Worm (Caenorhabditis elegans) whole organism, midembryonic: Measurements from ENCODE around the gene lgc-49.
A peak's percentile ranks its signal among the peaks of the same experiment; 100 is the strongest.

ENCODE experiments used
- T22C8.4 ChIP-seq: fragments of 200-800 bp; sonication (Bioruptor generic); IDR thresholded peaks from 2 replicates; pipeline ENCODE4 v1.3.6; 2022; ENCODE audit warnings: missing genetic modification characterization, missing compliant biosample characterization
- cog-1 ChIP-seq: sonication (generic microtip); optimal IDR thresholded peaks from 2 replicates; lab custom pipeline; 2016; ENCODE audit warnings: missing genetic modification characterization, missing compliant biosample characterization
- flt-1 ChIP-seq: fragments of 200-800 bp; sonication (Bioruptor generic); IDR thresholded peaks from 2 replicates; pipeline ENCODE4 v1.3.6; 2022; ENCODE audit warnings: missing genetic modification characterization, missing compliant biosample characterization
- klf-2 ChIP-seq: fragments of 200-800 bp; sonication (Bioruptor generic); conservative IDR thresholded peaks from 2 replicates; pipeline ENCODE4 v1.3.6; 2022; ENCODE audit warnings: missing genetic modification reagents, missing genetic modification characterization, missing compliant biosample characterization
- med-1 ChIP-seq: sonication (generic microtip); optimal IDR thresholded peaks from 2 replicates; lab custom pipeline; 2017; ENCODE audit warnings: missing genetic modification characterization, mild to moderate bottlenecking, missing compliant biosample characterization, antibody characterized with exemption, missing genetic modification reagents; ENCODE audit not compliant: insufficient read depth
- ref-1 ChIP-seq: fragments of 200-800 bp; sonication (Bioruptor generic); conservative IDR thresholded peaks from 2 replicates; pipeline ENCODE4 v1.3.6; 2022; ENCODE audit warnings: missing genetic modification reagents, missing genetic modification characterization, missing compliant biosample characterization
- tab-1 ChIP-seq: fragments of 200-800 bp; sonication (Bioruptor generic); IDR thresholded peaks from 2 replicates; pipeline ENCODE4 v1.3.6; 2022; ENCODE audit warnings: missing genetic modification characterization, missing compliant biosample characterization
- ztf-23 ChIP-seq: fragments of 200-800 bp; sonication (Bioruptor generic); IDR thresholded peaks from 2 replicates; pipeline ENCODE4 v1.3.6; 2022; ENCODE audit warnings: missing genetic modification reagents, missing genetic modification characterization, missing compliant biosample characterization
- ztf-29 ChIP-seq: fragments of 200-800 bp; sonication (Bioruptor generic); IDR thresholded peaks from 2 replicates; pipeline ENCODE4 v1.3.6; 2022; ENCODE audit warnings: missing genetic modification reagents, missing genetic modification characterization, missing compliant biosample characterization

lgc-49 gene

DNA sequence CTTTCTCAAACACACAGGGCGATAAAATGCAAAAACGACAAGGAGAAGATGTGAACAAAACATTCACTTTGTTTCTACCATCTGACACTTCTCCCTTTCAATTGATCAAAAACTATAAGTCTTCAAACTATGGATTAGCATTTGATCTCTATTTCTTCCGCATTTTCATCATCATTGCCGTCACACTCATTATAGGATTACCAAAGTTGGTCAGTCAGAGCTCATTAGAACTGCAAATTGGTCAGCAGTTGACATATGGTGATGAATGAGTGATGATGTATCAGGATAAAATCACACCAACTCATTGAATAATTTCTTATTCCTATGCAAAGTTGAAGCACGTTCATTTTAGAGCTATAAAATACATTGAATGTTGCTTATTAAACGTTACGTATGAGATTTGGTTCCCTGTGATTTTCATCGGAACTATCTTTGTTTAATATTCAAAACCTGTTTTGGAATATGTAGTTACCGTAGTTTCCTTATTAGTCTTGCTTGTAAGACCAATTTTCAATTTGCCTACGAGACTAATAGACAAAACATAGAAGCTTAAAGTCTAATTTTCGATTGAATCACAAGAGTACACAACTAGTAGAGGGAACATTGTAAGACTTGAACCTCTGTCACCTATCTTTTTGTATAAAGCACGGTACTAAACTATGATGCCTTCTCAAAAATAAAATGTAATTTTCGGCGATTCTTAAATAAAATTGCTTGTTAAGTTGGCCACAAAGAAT lies 18.5 kb downstream of the lgc-49 start:
- TF ChIP-seq klf-2 (GFP tag; lab: Robert Waterston, UW), result no peak
- no peak for TF ChIP-seq tab-1
- no peak for TF ChIP-seq T22C8.4 (GFP tag; lab: Robert Waterston, UW)
- TF ChIP-seq ztf-29, result no peak
- no peak for TF ChIP-seq flt-1 (GFP tag; lab: Robert Waterston, UW)
- no peak for TF ChIP-seq med-1
- TF ChIP-seq cog-1 (tag; lab: Kevin White, UChicago), result no peak
- TF ChIP-seq ztf-23 (GFP tag; lab: Robert Waterston, UW), result no peak
- no peak for TF ChIP-seq ref-1

DNA sequence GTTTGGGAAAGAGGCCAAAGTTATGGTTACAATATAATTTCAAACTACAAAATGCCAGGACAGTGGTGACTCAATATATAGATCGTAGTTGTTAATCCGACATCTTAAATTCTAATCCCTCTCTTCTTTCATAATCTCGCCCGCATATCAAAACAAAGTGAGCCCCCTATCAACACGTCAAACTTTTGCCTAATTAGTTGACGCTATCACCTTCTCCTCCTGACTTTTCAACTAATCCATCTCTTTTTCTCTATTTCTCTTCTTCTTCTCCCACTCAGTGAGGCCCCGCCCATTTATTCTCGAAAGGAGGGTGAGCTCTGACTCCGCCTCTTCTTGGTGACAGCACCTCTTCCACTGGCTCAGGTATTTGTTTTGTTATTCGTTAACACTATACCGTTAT lies 20.2 kb downstream of the lgc-49 start:
- TF ChIP-seq cog-1 (tag; lab: Kevin White, UChicago), result no peak
- TF ChIP-seq med-1, result no peak
- no peak for TF ChIP-seq ztf-29
- no peak for TF ChIP-seq T22C8.4 (GFP tag; lab: Robert Waterston, UW)
- TF ChIP-seq klf-2 (GFP tag; lab: Robert Waterston, UW), result no peak
- TF ChIP-seq tab-1, result no peak
- no peak for TF ChIP-seq ztf-23 (GFP tag; lab: Robert Waterston, UW)
- no peak for TF ChIP-seq flt-1 (GFP tag; lab: Robert Waterston, UW)

DNA sequence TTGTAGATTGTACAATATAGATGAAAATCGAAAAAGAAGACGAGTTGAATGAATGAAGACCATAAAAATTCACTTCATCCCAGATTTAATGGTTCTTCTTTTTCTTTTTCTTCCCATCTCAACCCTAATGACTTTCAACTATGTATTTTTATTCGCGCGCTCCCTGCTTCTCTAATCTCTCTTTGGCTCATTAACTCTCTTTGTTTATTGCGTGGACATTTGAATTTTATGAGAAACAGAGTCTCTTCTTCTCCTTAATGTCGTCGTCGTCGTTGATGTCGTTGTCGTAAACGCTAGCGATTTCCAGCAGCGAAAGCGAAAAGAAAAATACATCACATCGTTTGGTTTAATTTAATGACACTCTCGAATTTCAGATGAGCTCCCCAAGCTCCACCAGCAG lies 23.5 kb downstream of the lgc-49 start:
- TF ChIP-seq ztf-23 (GFP tag; lab: Robert Waterston, UW), result no peak

DNA sequence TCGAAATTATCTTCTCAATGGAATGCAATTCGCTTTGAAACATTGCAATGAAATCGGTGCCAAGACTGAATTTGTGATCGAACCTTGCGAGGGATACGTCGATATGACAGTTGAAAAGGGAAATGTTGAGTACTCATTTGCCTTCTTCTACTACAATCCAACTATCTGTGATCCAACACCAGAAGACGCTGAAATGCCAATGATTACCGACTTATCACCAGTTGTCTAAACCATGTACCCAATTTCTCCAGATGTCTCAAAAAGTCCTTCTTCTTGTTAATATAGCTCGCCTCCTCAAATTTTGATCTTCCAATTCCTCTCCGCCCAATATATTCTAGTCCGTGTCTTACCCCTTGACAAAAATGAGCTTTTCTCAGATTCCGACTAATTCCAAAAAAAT lies 25.1 kb downstream of the lgc-49 start:
- TF ChIP-seq cog-1 (tag; lab: Kevin White, UChicago) (no peak), T22C8.4 (GFP tag; lab: Robert Waterston, UW) (no peak), tab-1 (no peak), flt-1 (GFP tag; lab: Robert Waterston, UW) (no peak), ref-1 (no peak), ztf-23 (GFP tag; lab: Robert Waterston, UW) (no peak), klf-2 (GFP tag; lab: Robert Waterston, UW) (no peak), med-1 (no peak), ztf-29 (no peak)

DNA sequence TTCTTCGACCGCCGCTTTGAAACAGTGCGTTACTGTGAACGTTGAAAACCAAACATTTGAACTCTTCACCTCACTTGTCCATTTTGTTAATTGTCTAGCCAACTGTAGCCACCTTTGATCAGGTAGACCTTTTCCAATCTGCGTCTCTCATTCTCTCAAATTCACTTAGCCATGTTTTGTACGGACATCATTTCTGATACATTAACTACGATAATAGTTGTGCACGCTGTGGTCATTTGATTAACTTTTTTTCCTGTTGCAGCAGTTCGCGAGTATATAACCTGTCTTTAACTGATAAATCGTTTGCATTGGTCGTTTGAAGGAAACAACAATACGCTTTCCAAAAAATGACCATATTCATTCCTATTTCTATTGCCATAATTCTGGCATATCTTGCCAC lies 26.3 kb downstream of the lgc-49 start, which contains the start of gene cyp-29A2:
TSS of gene cyp-29A2 (plus strand) at position 190 of the 400 bp plus-strand sequence.
- TF ChIP-seq tab-1 (no peak), klf-2 (GFP tag; lab: Robert Waterston, UW) (no peak), ztf-23 (GFP tag; lab: Robert Waterston, UW) (no peak), flt-1 (GFP tag; lab: Robert Waterston, UW) (no peak), med-1 (no peak), ref-1 (no peak), ztf-29 (no peak), cog-1 (tag; lab: Kevin White, UChicago) (no peak), T22C8.4 (GFP tag; lab: Robert Waterston, UW) (no peak)

DNA sequence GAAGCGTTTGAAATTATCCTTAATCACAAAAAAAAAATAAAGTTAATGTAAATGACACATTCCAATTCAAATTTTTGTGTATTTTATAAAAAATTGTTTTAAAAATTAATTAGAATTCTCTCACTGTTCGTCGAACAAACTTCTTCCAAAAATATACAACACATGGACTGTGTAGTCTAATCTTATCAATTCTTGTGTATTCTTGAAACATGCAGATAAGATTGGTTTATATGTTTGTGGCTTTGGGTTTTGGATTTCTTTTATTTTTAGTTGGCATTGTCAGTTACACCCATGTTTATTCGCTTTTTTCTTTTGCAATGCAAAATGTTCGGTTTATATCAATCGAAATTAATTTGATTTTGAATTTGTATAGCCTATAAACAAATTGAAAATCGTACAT lies 29.3 kb downstream of the lgc-49 start:
- TF ChIP-seq med-1, result no peak
- no peak for TF ChIP-seq ztf-23 (GFP tag; lab: Robert Waterston, UW)
- TF ChIP-seq cog-1 (tag; lab: Kevin White, UChicago), result no peak
- TF ChIP-seq ztf-29, result no peak
- TF ChIP-seq ref-1, result no peak
- no peak for TF ChIP-seq flt-1 (GFP tag; lab: Robert Waterston, UW)
- no peak for TF ChIP-seq tab-1
- TF ChIP-seq T22C8.4 (GFP tag; lab: Robert Waterston, UW), result no peak
- no peak for TF ChIP-seq klf-2 (GFP tag; lab: Robert Waterston, UW)

DNA sequence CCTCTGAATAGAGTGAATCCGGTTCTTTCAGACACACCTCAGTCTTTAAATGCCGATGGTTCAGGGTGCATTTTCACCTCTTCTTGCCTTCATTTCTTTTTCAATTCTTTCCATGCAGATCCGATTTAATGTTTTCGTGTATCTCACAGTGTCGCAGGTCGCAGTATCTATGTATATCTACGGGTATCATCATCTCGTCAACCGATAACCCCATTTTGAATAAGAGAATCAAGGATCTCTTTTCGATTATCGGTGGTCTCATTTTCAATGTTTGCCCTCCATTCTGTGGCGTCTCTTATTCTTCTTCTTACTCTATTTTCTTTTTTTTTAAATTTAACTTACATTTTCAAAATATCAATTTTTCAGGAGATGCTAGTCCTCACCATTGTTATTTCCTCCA lies 29.9 kb downstream of the lgc-49 start, which contains the start of gene T19B10.2:
TSS of gene T19B10.2 (plus strand) at position 367 of the 400 bp plus-strand sequence.
- no peak for TF ChIP-seq klf-2 (GFP tag; lab: Robert Waterston, UW)
- no peak for TF ChIP-seq T22C8.4 (GFP tag; lab: Robert Waterston, UW)
- TF ChIP-seq med-1, result no peak
- TF ChIP-seq ztf-29, result no peak
- TF ChIP-seq ztf-23 (GFP tag; lab: Robert Waterston, UW), result no peak
- no peak for TF ChIP-seq cog-1 (tag; lab: Kevin White, UChicago)
- TF ChIP-seq ref-1, result no peak
- no peak for TF ChIP-seq flt-1 (GFP tag; lab: Robert Waterston, UW)
- TF ChIP-seq tab-1, result no peak

DNA sequence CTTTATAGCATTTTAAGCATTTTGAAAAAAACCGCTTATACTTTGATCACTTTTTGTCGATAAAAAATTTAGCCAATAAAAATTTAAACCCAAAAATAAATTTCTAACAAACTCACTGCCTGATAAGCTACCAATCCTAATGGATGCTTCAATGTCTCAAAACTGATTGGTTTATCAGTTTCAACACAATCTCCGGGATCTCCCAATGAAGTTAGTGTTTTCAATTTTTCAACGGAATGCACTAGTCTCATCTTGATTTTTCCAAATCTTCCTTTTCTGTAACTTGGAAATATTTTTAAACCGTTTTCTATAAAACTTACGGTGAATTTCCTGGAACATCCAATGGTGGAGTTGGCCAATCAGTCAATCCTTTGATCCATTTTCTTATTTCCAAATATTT lies 32.6 kb downstream of the lgc-49 start:
- TF ChIP-seq T22C8.4 (GFP tag; lab: Robert Waterston, UW) (no peak), tab-1 (no peak), ref-1 (no peak), cog-1 (tag; lab: Kevin White, UChicago) (no peak), flt-1 (GFP tag; lab: Robert Waterston, UW) (no peak), med-1 (no peak), ztf-29 (no peak), klf-2 (GFP tag; lab: Robert Waterston, UW) (no peak)

DNA sequence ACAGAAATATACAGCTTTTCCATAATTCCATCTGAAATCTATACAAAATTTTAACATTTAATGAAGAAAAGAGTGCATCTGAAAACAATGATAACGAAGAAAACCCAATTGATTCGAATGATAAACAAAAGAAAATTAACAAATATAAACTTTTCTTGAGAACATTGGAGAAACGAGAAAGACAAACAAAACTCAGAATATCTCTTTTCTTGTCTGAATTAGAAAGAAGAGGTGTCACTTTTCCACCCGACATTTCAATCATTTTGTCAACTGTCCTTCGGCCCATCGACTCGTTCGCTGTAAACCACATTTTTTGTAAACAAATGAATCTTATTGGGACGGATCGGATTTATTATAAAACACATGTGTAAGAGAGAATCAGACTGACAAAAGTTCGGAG lies 34.9 kb downstream of the lgc-49 start, which contains the start of gene bgal-1:
TSS of gene bgal-1 (minus strand) at position 38 of the 400 bp plus-strand sequence.
- TF ChIP-seq med-1 (no peak), flt-1 (GFP tag; lab: Robert Waterston, UW) (no peak), ztf-29 (no peak), T22C8.4 (GFP tag; lab: Robert Waterston, UW) (no peak), klf-2 (GFP tag; lab: Robert Waterston, UW) (no peak), tab-1 (no peak), ref-1 (no peak), cog-1 (tag; lab: Kevin White, UChicago) (no peak), ztf-23 (GFP tag; lab: Robert Waterston, UW) (no peak)

DNA sequence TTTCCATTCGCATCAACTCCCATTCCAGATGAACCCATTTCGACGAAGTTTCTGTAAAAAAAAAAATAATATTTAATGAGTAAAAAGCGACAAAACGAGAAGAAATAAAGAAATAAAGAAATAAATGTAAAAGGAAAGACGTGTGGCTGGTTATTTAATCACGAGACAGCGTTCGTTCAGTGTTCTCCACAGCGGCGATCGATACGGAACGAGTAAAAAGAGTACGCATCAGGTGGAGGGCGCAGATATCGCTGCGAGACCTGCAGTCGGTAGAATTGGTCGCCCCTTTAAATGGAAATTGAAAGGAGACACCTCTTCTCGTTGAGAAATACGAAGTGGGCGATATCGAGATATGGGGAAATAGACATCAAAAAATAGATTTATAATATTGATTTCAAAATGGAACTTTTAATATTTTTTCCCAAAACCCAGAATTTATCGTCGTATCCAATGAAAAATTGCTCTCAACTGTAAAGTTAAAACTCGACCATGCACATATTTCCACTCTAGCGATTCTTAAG lies 37.6 kb downstream of the lgc-49 start, which contains the start of gene pqn-70:
TSS of gene pqn-70 (minus strand) at position 51 of the 521 bp plus-strand sequence.
- TF ChIP-seq ztf-23 (GFP tag; lab: Robert Waterston, UW) (peak; percentile 57; the same call in 1 of the 2 replicates), ref-1 (no peak), tab-1 (no peak), med-1 (no peak), cog-1 (tag; lab: Kevin White, UChicago) (peak; percentile 61), T22C8.4 (GFP tag; lab: Robert Waterston, UW) (peak; percentile 90), ztf-29 (no peak), flt-1 (GFP tag; lab: Robert Waterston, UW) (peak; percentile 67; the same call in 1 of the 2 replicates), klf-2 (GFP tag; lab: Robert Waterston, UW) (no peak)
